Worm (Caenorhabditis elegans) whole organism, L4/young adult: ENCODE data around the gene Y56A3A.16.
A peak's percentile ranks its signal among the peaks of the same experiment; 100 is the strongest.
"Not testable (repeated sequence)": the region's sequence is repeated elsewhere in the genome, so short reads cannot be mapped to it uniquely, and the experiment has no call there.

Experiments used
- W03F9.2 ChIP-seq: fragments of 150-350 bp; optimal IDR thresholded peaks from 2 replicates; lab custom pipeline; 2014; ENCODE audit warnings: missing biosample characterization, missing genetic modification characterization
- dao-5 ChIP-seq: sonication (generic microtip); optimal IDR thresholded peaks from 2 replicates; lab custom pipeline; 2016; ENCODE audit warnings: missing genotype, missing genetic modification characterization, moderate library complexity, missing compliant biosample characterization
- him-1 ChIP-seq: sonication (generic microtip); optimal IDR thresholded peaks from 2 replicates; lab custom pipeline; 2016; ENCODE audit warnings: missing genotype, missing genetic modification reagents, missing genetic modification characterization, missing compliant biosample characterization

Gene Y56A3A.16

ce11 chrIII:11908660-11909059, 5.5 kb downstream of the Y56A3A.16 start, which contains the start of gene fbxb-24:
TSS of gene fbxb-24 (plus strand) at chrIII:11908960.
- TF ChIP-seq dao-5 (tag; lab: Kevin White, UChicago), result no peak
- no peak for TF ChIP-seq W03F9.2
- TF ChIP-seq him-1 (tag; lab: Kevin White, UChicago), result no peak

DNA sequence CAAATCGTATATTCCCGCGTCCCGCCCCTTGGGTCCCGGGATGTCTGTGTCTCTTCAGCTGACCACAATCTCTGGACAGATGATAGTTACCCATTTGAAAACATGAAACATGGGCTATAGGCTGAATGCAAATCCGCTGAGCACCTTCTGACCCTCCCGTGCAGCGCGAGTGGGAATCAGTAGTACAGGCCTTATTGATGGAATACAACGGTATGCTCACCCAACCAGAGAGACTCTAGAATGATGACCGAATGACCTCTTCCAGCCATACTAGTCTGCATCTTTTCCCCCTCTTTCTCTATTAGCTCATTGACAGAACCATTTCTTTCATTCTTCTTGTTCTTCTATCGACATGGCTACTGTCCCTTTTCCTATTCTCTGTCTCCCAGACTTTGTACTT, 6.9 kb downstream of the Y56A3A.16 start, which contains the start of gene sdz-33:
sdz-33 (plus strand) TSS at position 301 of the 400 bp plus-strand sequence.
- TF ChIP-seq him-1 (tag; lab: Kevin White, UChicago), result no peak
- no peak for TF ChIP-seq dao-5 (tag; lab: Kevin White, UChicago)
- TF ChIP-seq W03F9.2, result no peak

DNA sequence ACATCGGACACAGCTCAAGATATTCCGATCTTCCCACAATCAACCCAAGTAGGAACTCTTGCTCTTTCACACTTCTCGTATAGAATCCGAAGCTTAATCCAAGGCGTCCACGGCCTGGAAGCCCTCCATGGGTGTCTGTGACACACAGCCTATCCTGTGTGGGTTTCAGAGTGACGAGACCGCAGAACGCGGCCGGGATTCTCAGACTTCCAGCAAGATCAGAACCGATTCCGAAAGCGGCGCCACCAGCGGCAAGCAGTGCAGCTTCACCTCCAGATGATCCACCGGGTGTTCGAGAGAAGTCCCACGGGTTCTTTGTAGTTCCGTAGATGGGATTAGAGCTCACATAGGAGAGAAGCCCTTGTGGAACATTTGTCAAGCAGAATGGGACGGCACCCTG, 11.3 kb downstream of the Y56A3A.16 start:
- TF ChIP-seq W03F9.2 (no peak), him-1 (tag; lab: Kevin White, UChicago) (no peak), dao-5 (tag; lab: Kevin White, UChicago) (no peak)

- TF ChIP-seq dao-5 (tag; lab: Kevin White, UChicago), result no peak
- no peak for TF ChIP-seq W03F9.2
- TF ChIP-seq him-1 (tag; lab: Kevin White, UChicago), result no peak
Measured at ce11 chrIII:11900022-11900421, 14.1 kb downstream of the Y56A3A.16 start.

ce11 chrIII:11898169-11898568, 16.0 kb downstream of the Y56A3A.16 start, which contains the start of gene tsen-2:
TSS of gene tsen-2 (minus strand) at chrIII:11898269.
- TF ChIP-seq dao-5 (tag; lab: Kevin White, UChicago) (no peak), W03F9.2 (no peak), him-1 (tag; lab: Kevin White, UChicago) (no peak)

- TF ChIP-seq dao-5 (tag; lab: Kevin White, UChicago), result no peak
- TF ChIP-seq W03F9.2, result no peak
- TF ChIP-seq him-1 (tag; lab: Kevin White, UChicago), result no peak
Measured at ce11 chrIII:11896652-11897051, 17.5 kb downstream of the Y56A3A.16 start.

DNA sequence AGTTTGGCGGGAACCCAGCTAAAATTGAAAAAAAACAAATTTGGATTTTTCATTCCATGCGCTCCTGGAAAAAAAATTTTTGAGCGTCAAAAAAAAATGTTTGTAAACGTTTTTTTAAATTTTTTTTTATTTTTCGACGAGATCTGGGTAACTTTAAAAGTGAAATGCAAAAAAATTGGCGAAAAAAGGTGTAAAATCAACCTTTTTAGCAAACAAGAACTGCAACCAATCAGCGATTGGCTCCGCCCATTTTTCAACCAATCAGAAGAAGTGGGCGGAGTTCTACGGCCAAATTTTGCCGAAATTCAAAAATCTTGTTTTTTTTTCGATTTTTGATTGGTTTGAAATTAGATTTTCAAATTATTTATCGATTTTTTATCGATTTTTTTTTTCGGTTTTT, 18.6 kb downstream of the Y56A3A.16 start:
- TF ChIP-seq W03F9.2, result no peak
- no peak for TF ChIP-seq dao-5 (tag; lab: Kevin White, UChicago)
- no peak for TF ChIP-seq him-1 (tag; lab: Kevin White, UChicago)

ce11 chrIII:11892939-11893338, 21.2 kb downstream of the Y56A3A.16 start, which contains the start of gene Y56A3A.41:
TSS of gene Y56A3A.41 (minus strand) at chrIII:11893039.
- TF ChIP-seq W03F9.2 (no peak), him-1 (tag; lab: Kevin White, UChicago) (no peak), dao-5 (tag; lab: Kevin White, UChicago) (no peak)

DNA sequence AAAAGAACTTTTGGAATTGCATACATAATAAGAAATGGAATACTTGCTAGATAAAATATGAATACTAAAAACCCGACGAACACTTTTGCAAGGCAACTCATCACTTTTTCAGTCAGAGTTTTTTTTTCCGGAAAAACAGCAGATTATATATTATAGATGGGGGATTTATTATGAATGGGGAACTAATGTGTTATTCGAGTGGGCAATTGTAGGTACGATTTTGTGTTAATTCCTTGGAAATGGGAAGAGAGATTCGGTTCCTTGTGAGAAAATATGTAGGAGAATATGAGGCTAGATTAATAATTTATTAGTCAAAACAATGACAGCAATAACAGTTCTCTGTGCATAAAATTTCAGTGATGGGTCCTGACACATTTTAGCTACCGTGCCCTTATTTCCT, 22.8 kb downstream of the Y56A3A.16 start, which contains the start of gene faah-5:
faah-5 (minus strand) TSS at position 101 of the 400 bp plus-strand sequence.
- TF ChIP-seq W03F9.2, result no peak
- TF ChIP-seq dao-5 (tag; lab: Kevin White, UChicago), result no peak
- TF ChIP-seq him-1 (tag; lab: Kevin White, UChicago), result no peak

- TF ChIP-seq dao-5 (tag; lab: Kevin White, UChicago); W03F9.2; him-1 (tag; lab: Kevin White, UChicago): not testable (repeated sequence)
Measured at ce11 chrIII:11883694-11884093, 30.4 kb downstream of the Y56A3A.16 start, which contains the start of gene fbxb-22. TSS of gene fbxb-22 (minus strand) at chrIII:11883754.

DNA sequence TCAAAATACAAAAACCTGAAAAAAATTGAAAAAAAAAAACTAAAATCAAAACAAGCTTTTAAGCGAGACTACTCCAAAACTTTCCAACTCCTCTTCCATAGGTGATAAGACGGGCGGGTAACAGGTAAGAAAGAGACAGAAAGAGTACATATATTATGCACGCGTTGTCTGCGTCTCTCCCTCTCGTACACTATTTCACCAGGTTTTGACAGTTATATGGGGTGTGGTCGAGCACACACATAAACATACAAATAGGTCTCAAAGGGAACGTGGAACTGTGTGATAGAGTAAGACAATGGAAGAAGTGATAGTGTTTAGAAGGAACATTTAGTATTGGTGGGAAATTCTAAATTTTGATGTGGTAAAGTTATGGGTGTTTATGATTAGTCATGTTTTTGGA, 32.6 kb downstream of the Y56A3A.16 start:
- TF ChIP-seq him-1 (tag; lab: Kevin White, UChicago) (no peak), W03F9.2 (peak; percentile 41)

ce11 chrIII:11878751-11879150, 35.4 kb downstream of the Y56A3A.16 start, which contains the start of gene Y56A3A.6:
TSS of gene Y56A3A.6 (minus strand) at chrIII:11878803.
- no peak for TF ChIP-seq him-1 (tag; lab: Kevin White, UChicago)
- no peak for TF ChIP-seq dao-5 (tag; lab: Kevin White, UChicago)
- TF ChIP-seq W03F9.2, result no peak

DNA sequence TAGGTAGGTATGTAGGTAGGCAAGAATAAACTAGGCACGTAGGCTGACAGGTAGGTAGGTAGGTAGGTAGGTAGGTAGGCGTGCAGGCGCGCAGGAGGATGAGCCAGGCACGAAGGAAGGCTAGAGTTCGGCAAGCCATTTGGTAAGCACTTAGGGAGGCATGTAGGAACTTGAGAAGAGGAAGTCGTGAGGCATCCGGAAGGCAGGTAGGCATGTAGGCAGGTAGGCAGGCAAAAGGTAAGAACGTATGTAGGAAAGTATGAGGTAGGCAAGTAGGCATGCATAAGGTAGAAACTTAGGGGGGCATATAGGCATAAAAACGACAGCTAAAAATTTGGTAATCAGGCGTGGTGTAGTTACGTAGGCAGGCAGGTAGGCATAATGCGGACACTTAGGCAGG, 38.0 kb downstream of the Y56A3A.16 start:
- TF ChIP-seq W03F9.2 (no peak), dao-5 (tag; lab: Kevin White, UChicago) (no peak), him-1 (tag; lab: Kevin White, UChicago) (no peak)

ce11 chrIII:11874242-11874641, 39.9 kb downstream of the Y56A3A.16 start:
- TF ChIP-seq him-1 (tag; lab: Kevin White, UChicago) (no peak), W03F9.2 (no peak), dao-5 (tag; lab: Kevin White, UChicago) (no peak)

- TF ChIP-seq W03F9.2 (no peak), dao-5 (tag; lab: Kevin White, UChicago) (no peak), him-1 (tag; lab: Kevin White, UChicago) (no peak)
Measured at ce11 chrIII:11871617-11872016, 42.5 kb downstream of the Y56A3A.16 start.
